Fruit fly (Drosophila melanogaster) whole organism, embryonic: ENCODE measurements around the gene vsg.

Experiments
- Atf3 ChIP-seq: fragments of 200-800 bp; sonication (Bioruptor generic); optimal IDR thresholded peaks from 3 replicates; lab custom pipeline; 2016; ENCODE audit warnings: missing biosample characterization, missing genetic modification characterization
- B-H2 ChIP-seq: fragments of 200-800 bp; sonication (Bioruptor generic); optimal IDR thresholded peaks from 2 replicates; lab custom pipeline; 2018; ENCODE audit warnings: missing biosample characterization, mild to moderate bottlenecking, missing genetic modification characterization
- BEAF-32 ChIP-seq: fragments of 200-800 bp; sonication (Bioruptor generic); optimal IDR thresholded peaks from 3 replicates; lab custom pipeline; 2017; ENCODE audit warnings: missing biosample characterization, missing genetic modification characterization, mild to moderate bottlenecking, moderate library complexity, missing genetic modification reagents
- Bgb ChIP-seq: fragments of 200-800 bp; sonication (Bioruptor generic); IDR thresholded peaks from 2 replicates; pipeline ENCODE4 v1.3.6; 2022; ENCODE audit warnings: missing biosample characterization, missing genetic modification characterization; ENCODE audit not compliant: partially characterized antibody
- CG11560 ChIP-seq: fragments of 200-800 bp; sonication (Bioruptor generic); IDR thresholded peaks from 3 replicates; pipeline ENCODE4 v1.3.6; 2022; ENCODE audit warnings: missing biosample characterization, missing genetic modification characterization
- CG12391 ChIP-seq: fragments of 200-800 bp; sonication (Bioruptor generic); optimal IDR thresholded peaks from 3 replicates; lab custom pipeline; 2018; ENCODE audit warnings: missing biosample characterization, mild to moderate bottlenecking, missing genetic modification characterization, moderate library complexity
- CG12942 ChIP-seq: fragments of 200-800 bp; sonication (Bioruptor generic); optimal IDR thresholded peaks from 3 replicates; lab custom pipeline; 2016; ENCODE audit warnings: missing biosample characterization, missing genetic modification characterization
- CG1529 ChIP-seq: fragments of 200-800 bp; sonication (Bioruptor generic); optimal IDR thresholded peaks from 3 replicates; lab custom pipeline; 2018; ENCODE audit warnings: missing biosample characterization, missing genetic modification characterization
- CG16815 ChIP-seq: fragments of 200-800 bp; sonication (Bioruptor generic); optimal IDR thresholded peaks from 3 replicates; lab custom pipeline; 2017; ENCODE audit warnings: missing biosample characterization, mild to moderate bottlenecking, missing genetic modification characterization
- CG17361 ChIP-seq: fragments of 200-800 bp; sonication (Bioruptor generic); IDR thresholded peaks from 3 replicates; pipeline ENCODE4 v1.3.6; 2022; ENCODE audit warnings: missing biosample characterization, missing genetic modification characterization
- CG2199 ChIP-seq: fragments of 200-800 bp; sonication (Bioruptor generic); IDR thresholded peaks from 3 replicates; pipeline ENCODE4 v1.3.6; 2022; ENCODE audit warnings: missing biosample characterization, missing genetic modification characterization
- CG31365 ChIP-seq: fragments of 200-800 bp; sonication (Bioruptor generic); optimal IDR thresholded peaks from 2 replicates; lab custom pipeline; 2018; ENCODE audit warnings: missing biosample characterization, mild to moderate bottlenecking, missing genetic modification characterization
- CG31441 ChIP-seq: fragments of 200-800 bp; sonication (Bioruptor generic); IDR thresholded peaks from 2 replicates; pipeline ENCODE4 v1.3.6; 2022; ENCODE audit warnings: missing biosample characterization, missing genetic modification characterization
- CG32767 ChIP-seq: fragments of 200-800 bp; sonication (Bioruptor generic); IDR thresholded peaks from 2 replicates; pipeline ENCODE4 v1.3.6; 2022; ENCODE audit warnings: missing biosample characterization, missing genetic modification characterization
- CG33557 ChIP-seq: fragments of 200-800 bp; sonication (Bioruptor generic); optimal IDR thresholded peaks from 2 replicates; lab custom pipeline; 2019; ENCODE audit warnings: missing biosample characterization, mild to moderate bottlenecking, missing genetic modification characterization, moderate library complexity
- CG4328 ChIP-seq: fragments of 200-800 bp; sonication (Bioruptor generic); optimal IDR thresholded peaks from 3 replicates; lab custom pipeline; 2017; ENCODE audit warnings: missing biosample characterization, missing genetic modification reagents, missing genetic modification characterization
- CG4707 ChIP-seq: fragments of 200-800 bp; sonication (Bioruptor generic); optimal IDR thresholded peaks from 2 replicates; lab custom pipeline; 2018; ENCODE audit warnings: missing biosample characterization, mild to moderate bottlenecking, missing genetic modification characterization, moderate library complexity
- CG4854 ChIP-seq: fragments of 200-800 bp; sonication (Bioruptor generic); optimal IDR thresholded peaks from 2 replicates; lab custom pipeline; 2016; ENCODE audit warnings: missing biosample characterization, missing genetic modification characterization, inconsistent platforms
- CG7372 ChIP-seq: fragments of 200-800 bp; sonication (Bioruptor generic); IDR thresholded peaks from 2 replicates; pipeline ENCODE4 v1.3.6; 2022; ENCODE audit warnings: missing biosample characterization, missing genetic modification characterization
- CG9727 ChIP-seq: fragments of 200-800 bp; sonication (Bioruptor generic); optimal IDR thresholded peaks from 3 replicates; lab custom pipeline; 2017; ENCODE audit warnings: missing biosample characterization, mild to moderate bottlenecking, missing genetic modification characterization
- CG9876 ChIP-seq: fragments of 200-800 bp; sonication (Bioruptor generic); optimal IDR thresholded peaks from 2 replicates; lab custom pipeline; 2016; ENCODE audit warnings: missing biosample characterization, missing genetic modification characterization
- HmgD ChIP-seq: fragments of 200-800 bp; sonication (Bioruptor generic); optimal IDR thresholded peaks from 3 replicates; lab custom pipeline; 2016; ENCODE audit warnings: missing biosample characterization, missing genetic modification characterization
- Lhr ChIP-seq: fragments of 200-800 bp; sonication (Bioruptor generic); optimal IDR thresholded peaks from 3 replicates; lab custom pipeline; 2017; ENCODE audit warnings: mild to moderate bottlenecking, missing biosample characterization, missing genetic modification reagents, missing genetic modification characterization
- MBD-R2 ChIP-seq: fragments of 200-800 bp; sonication (Bioruptor generic); IDR thresholded peaks from 2 replicates; pipeline ENCODE4 v1.3.6; 2022; ENCODE audit warnings: missing biosample characterization, missing genetic modification characterization
- Optix ChIP-seq: fragments of 200-800 bp; sonication (Bioruptor generic); IDR thresholded peaks from 3 replicates; pipeline ENCODE4 v1.3.6; 2022; ENCODE audit warnings: missing biosample characterization, missing genetic modification characterization
- Sox102F ChIP-seq: fragments of 200-800 bp; sonication (Bioruptor generic); optimal IDR thresholded peaks from 2 replicates; lab custom pipeline; 2018; ENCODE audit warnings: missing biosample characterization, mild to moderate bottlenecking, missing genetic modification characterization, moderate library complexity
- Stat92E ChIP-seq, 3 experiments: fragments of >200 bp in 2 of 3; fragments of 200-800 bp in 1 of 3; sonication (Bioruptor generic) in 1 of 3; optimal IDR thresholded peaks; 2 replicates each; lab custom pipeline; 2017 to 2019; ENCODE audit warnings: missing biosample characterization in 3 of 3, missing genetic modification characterization in 3 of 3, mild to moderate bottlenecking in 1 of 3, moderate library complexity in 1 of 3
- Xrp1 ChIP-seq: fragments of 200-800 bp; sonication (Bioruptor generic); IDR thresholded peaks from 2 replicates; pipeline ENCODE4 v1.3.6; 2022; ENCODE audit warnings: missing biosample characterization, missing genetic modification characterization
- br ChIP-seq: fragments of >200 bp; optimal IDR thresholded peaks from 2 replicates; lab custom pipeline; 2017
- bsh ChIP-seq, 2 experiments: fragments of 200-800 bp; sonication (Bioruptor generic); optimal IDR thresholded peaks; 2 replicates each; lab custom pipeline; 2017 to 2018; ENCODE audit warnings: mild to moderate bottlenecking in 2 of 2, missing biosample characterization in 2 of 2, missing genetic modification characterization in 2 of 2, moderate library complexity in 1 of 2
- cad ChIP-seq: fragments of >200 bp; optimal IDR thresholded peaks from 2 replicates; lab custom pipeline; 2017; ENCODE audit warnings: missing biosample characterization, missing genetic modification characterization
- cato ChIP-seq: fragments of 200-800 bp; sonication (Bioruptor generic); optimal IDR thresholded peaks from 2 replicates; lab custom pipeline; 2016; ENCODE audit warnings: missing biosample characterization, missing genetic modification characterization, borderline replicate concordance
- fd64A ChIP-seq: fragments of 200-800 bp; sonication (Bioruptor generic); optimal IDR thresholded peaks from 3 replicates; lab custom pipeline; 2018; ENCODE audit warnings: missing biosample characterization, mild to moderate bottlenecking, missing genetic modification characterization
- ftz-f1 ChIP-seq: fragments of 200-800 bp; sonication (Bioruptor generic); optimal IDR thresholded peaks from 2 replicates; lab custom pipeline; 2016; ENCODE audit warnings: missing biosample characterization, missing genetic modification characterization
- gcm ChIP-seq: fragments of 200-800 bp; sonication (Bioruptor generic); optimal IDR thresholded peaks from 2 replicates; lab custom pipeline; 2019; ENCODE audit warnings: missing biosample characterization, mild to moderate bottlenecking, missing genetic modification characterization, moderate library complexity
- gem ChIP-seq: fragments of 200-800 bp; sonication (Bioruptor generic); optimal IDR thresholded peaks from 2 replicates; lab custom pipeline; 2019; ENCODE audit warnings: missing biosample characterization, mild to moderate bottlenecking, missing genetic modification characterization, moderate library complexity
- hkb ChIP-seq, 2 experiments: fragments of 200-800 bp in 1 of 2; fragments of >200 bp in 1 of 2; sonication (Bioruptor generic) in 1 of 2; IDR thresholded peaks in 1 of 2; optimal IDR thresholded peaks in 1 of 2; 2 replicates each; pipeline versions ENCODE4 v1.3.6 to Lab custom; 2017 to 2022; ENCODE audit warnings: missing biosample characterization in 1 of 2, missing genetic modification characterization in 1 of 2
- hth ChIP-seq: fragments of >200 bp; optimal IDR thresholded peaks from 2 replicates; lab custom pipeline; 2017; ENCODE audit warnings: inconsistent platforms
- kah ChIP-seq: fragments of 200-800 bp; sonication (Bioruptor generic); optimal IDR thresholded peaks from 2 replicates; lab custom pipeline; 2018; ENCODE audit warnings: missing biosample characterization, mild to moderate bottlenecking, missing genetic modification characterization
- lab ChIP-seq: fragments of 200-800 bp; sonication (Bioruptor generic); optimal IDR thresholded peaks from 3 replicates; lab custom pipeline; 2017; ENCODE audit warnings: missing biosample characterization, missing genetic modification characterization, mild to moderate bottlenecking, moderate library complexity, missing genetic modification reagents
- lbe ChIP-seq: fragments of 200-800 bp; sonication (Bioruptor generic); optimal IDR thresholded peaks from 2 replicates; lab custom pipeline; 2016; ENCODE audit warnings: missing biosample characterization, mild to moderate bottlenecking, missing genetic modification characterization
- lov ChIP-seq, 2 experiments: fragments of 200-800 bp in 1 of 2; fragments of >200 bp in 1 of 2; sonication (Bioruptor generic) in 1 of 2; IDR thresholded peaks in 1 of 2; optimal IDR thresholded peaks in 1 of 2; 2 replicates in 1 of 2; 3 replicates in 1 of 2; pipeline versions ENCODE4 v1.3.6 to Lab custom; 2017 to 2022; ENCODE audit warnings: missing biosample characterization in 1 of 2, missing genetic modification characterization in 1 of 2
- mam ChIP-seq: fragments of 200-800 bp; sonication (Bioruptor generic); optimal IDR thresholded peaks from 3 replicates; lab custom pipeline; 2016; ENCODE audit warnings: missing biosample characterization, missing genetic modification characterization
- mld ChIP-seq: fragments of 200-800 bp; sonication (Bioruptor generic); IDR thresholded peaks from 3 replicates; pipeline ENCODE4 v1.3.6; 2022; ENCODE audit warnings: missing biosample characterization, missing genetic modification characterization; ENCODE audit not compliant: partially characterized antibody
- p53 ChIP-seq: fragments of 200-800 bp; sonication (Bioruptor generic); optimal IDR thresholded peaks from 2 replicates; lab custom pipeline; 2016; ENCODE audit warnings: missing biosample characterization, missing genetic modification characterization
- pros ChIP-seq: fragments of 200-800 bp; sonication (Bioruptor generic); optimal IDR thresholded peaks from 3 replicates; lab custom pipeline; 2019; ENCODE audit warnings: missing biosample characterization, mild to moderate bottlenecking, missing genetic modification characterization, moderate library complexity
- sens-2 ChIP-seq: fragments of 200-800 bp; sonication (Bioruptor generic); IDR thresholded peaks from 2 replicates; pipeline ENCODE4 v1.3.6; 2022; ENCODE audit warnings: missing biosample characterization, missing genetic modification characterization
- shn ChIP-seq: fragments of 200-800 bp; sonication (Bioruptor generic); optimal IDR thresholded peaks from 3 replicates; lab custom pipeline; 2016; ENCODE audit warnings: missing biosample characterization, missing genetic modification characterization
- trem ChIP-seq: fragments of 200-800 bp; optimal IDR thresholded peaks from 3 replicates; lab custom pipeline; 2019; ENCODE audit warnings: missing biosample characterization, mild to moderate bottlenecking, missing genetic modification characterization, moderate library complexity
- tup ChIP-seq: fragments of 200-800 bp; sonication (Bioruptor generic); optimal IDR thresholded peaks from 2 replicates; lab custom pipeline; 2016; ENCODE audit warnings: missing biosample characterization, mild to moderate bottlenecking, missing genetic modification characterization, moderate library complexity

The vsg gene

dm6 chr3L:9718929-9719328, 4.8 kb downstream of the vsg start, which contains the start of the genes CG18178 and CG14174 (continued):
- TF ChIP-seq CG4328 (peak; percentile 35), CG9727 (GFP tag; lab: Kevin White, UChicago) (peak; percentile 56), mam (GFP tag; lab: Kevin White, UChicago) (peak; percentile 29), gcm (GFP tag; lab: Kevin White, UChicago) (peak; percentile 35), trem (peak; percentile 82), MBD-R2 (GFP tag; lab: Robert Waterston, UW) (peak; percentile 88), tup (no peak), Stat92E (GFP tag; optimal IDR thresholded peaks at IDR 0.05; lab: Kevin White, UChicago) (no peak), HmgD (GFP tag; lab: Kevin White, UChicago) (no peak), CG11560 (tag; lab: Robert Waterston, UW) (no peak), BEAF-32 (GFP tag; lab: Kevin White, UChicago) (peak; percentile 61), lab (GFP tag; lab: Kevin White, UChicago) (no peak), pros (no peak), Lhr (GFP tag; lab: Kevin White, UChicago) (peak; percentile 13), mld (no peak), shn (GFP tag; lab: Kevin White, UChicago) (no peak), Xrp1 (GFP tag; lab: Robert Waterston, UW) (peak; percentile 69), CG31365 (tag; lab: Kevin White, UChicago) (no peak), fd64A (no peak), lbe (GFP tag; lab: Kevin White, UChicago) (peak; percentile 51), ftz-f1 (GFP tag; lab: Kevin White, UChicago) (no peak), CG7372 (GFP tag; lab: Robert Waterston, UW) (peak; percentile 66), CG12391 (peak; percentile 89), hkb (optimal IDR thresholded peaks at IDR 0.05; lab: Kevin White, UChicago) (no peak), hkb (GFP tag; IDR thresholded peaks at IDR 0.05; lab: Robert Waterston, UW) (peak; percentile 44; the same call in 1 of the 2 replicates), CG17361 (GFP tag; lab: Robert Waterston, UW) (peak; percentile 89), Sox102F (GFP tag; lab: Kevin White, UChicago) (peak; percentile 71), CG31441 (GFP tag; lab: Robert Waterston, UW) (peak; percentile 69), CG12942 (peak; percentile 58), CG33557 (GFP tag; lab: Kevin White, UChicago) (peak; percentile 73), gem (tag; lab: Kevin White, UChicago) (peak; percentile 80), cad (GFP tag; lab: Kevin White, UChicago) (no peak), CG1529 (GFP tag; lab: Kevin White, UChicago) (no peak), lov (optimal IDR thresholded peaks at IDR 0.05; lab: Kevin White, UChicago) (no peak), lov (GFP tag; IDR thresholded peaks at IDR 0.05; lab: Robert Waterston, UW) (no peak), Optix (GFP tag; lab: Robert Waterston, UW) (no peak), CG16815 (peak; percentile 47), hth (lab: Kevin White, UChicago) (no peak), B-H2 (GFP tag; lab: Kevin White, UChicago) (peak; percentile 85), CG4707 (GFP tag; lab: Kevin White, UChicago) (no peak), CG32767 (GFP tag; lab: Robert Waterston, UW) (0 out of 2 replicates have a peak, but pooled peaks have one; percentile 60), CG4854 (GFP tag; lab: Kevin White, UChicago) (peak; percentile 23), p53 (GFP tag; lab: Kevin White, UChicago) (no peak), Bgb (GFP tag; lab: Robert Waterston, UW) (no peak), CG9876 (GFP tag; lab: Kevin White, UChicago) (no peak), br (lab: Kevin White, UChicago) (no peak), CG2199 (no peak), Atf3 (GFP tag; lab: Kevin White, UChicago) (no peak), cato (GFP tag; lab: Kevin White, UChicago) (peak; percentile 48), sens-2 (GFP tag; lab: Robert Waterston, UW) (no peak), kah (GFP tag; lab: Kevin White, UChicago) (peak; percentile 49), bsh (GFP tag; optimal IDR thresholded peaks at IDR 0.05; lab: Kevin White, UChicago) (peak in 1 of 2 experiments; percentile 72)
